Worm (Caenorhabditis elegans) whole organism, L2 larva: Measurements from ENCODE around the gene clec-171.
A peak's percentile ranks its signal among the peaks of the same experiment; 100 is the strongest.

ENCODE experiments used
- C34F6.9 ChIP-seq: fragments of 150-350 bp; optimal IDR thresholded peaks from 2 replicates; lab custom pipeline; 2014; ENCODE audit warnings: missing biosample characterization, missing genetic modification characterization
- F13H6.1 ChIP-seq: sonication (generic microtip); optimal IDR thresholded peaks from 2 replicates; lab custom pipeline; 2016; ENCODE audit warnings: missing genetic modification characterization, missing compliant biosample characterization
- R02D3.7 ChIP-seq: fragments of 150-350 bp; optimal IDR thresholded peaks from 2 replicates; lab custom pipeline; 2014; ENCODE audit warnings: missing biosample characterization, missing genetic modification characterization
- Y55F3AM.14 ChIP-seq: fragments of 200-800 bp; sonication (Bioruptor generic); optimal IDR thresholded peaks from 2 replicates; lab custom pipeline; 2018; ENCODE audit warnings: mild to moderate bottlenecking, missing genetic modification characterization, missing compliant biosample characterization
- ZK546.5 ChIP-seq: sonication (generic microtip); optimal IDR thresholded peaks from 2 replicates; lab custom pipeline; 2017; ENCODE audit warnings: missing biosample characterization, missing genetic modification characterization
- alr-1 ChIP-seq: fragments of 150-350 bp; optimal IDR thresholded peaks from 2 replicates; lab custom pipeline; 2014; ENCODE audit warnings: missing biosample characterization, missing genetic modification characterization
- aly-2 ChIP-seq: fragments of 150-350 bp; optimal IDR thresholded peaks from 2 replicates; lab custom pipeline; 2014; ENCODE audit warnings: missing biosample characterization, missing genetic modification characterization
- ama-1 ChIP-seq: fragments of 150-350 bp; optimal IDR thresholded peaks from 2 replicates; lab custom pipeline; 2018; ENCODE audit warnings: inconsistent platforms
- blmp-1 ChIP-seq: sonication (generic microtip); optimal IDR thresholded peaks from 2 replicates; lab custom pipeline; 2017; ENCODE audit warnings: missing genetic modification characterization, mild to moderate bottlenecking, missing compliant biosample characterization, antibody characterized with exemption, moderate library complexity; ENCODE audit not compliant: insufficient read depth
- ceh-16 ChIP-seq: fragments of 150-350 bp; optimal IDR thresholded peaks from 2 replicates; lab custom pipeline; 2014; ENCODE audit warnings: missing biosample characterization, missing genetic modification characterization
- ceh-82 ChIP-seq: fragments of 150-350 bp; optimal IDR thresholded peaks from 2 replicates; lab custom pipeline; 2014; ENCODE audit warnings: missing biosample characterization, missing genetic modification characterization
- dmd-4 ChIP-seq: sonication (generic microtip); optimal IDR thresholded peaks from 2 replicates; lab custom pipeline; 2017; ENCODE audit warnings: missing biosample characterization, missing genetic modification characterization
- egl-27 ChIP-seq: sonication (generic microtip); optimal IDR thresholded peaks from 3 replicates; lab custom pipeline; 2017; ENCODE audit warnings: missing biosample characterization, missing genetic modification reagents, missing genetic modification characterization
- elt-1 ChIP-seq: fragments of 150-350 bp; optimal IDR thresholded peaks from 2 replicates; lab custom pipeline; 2014; ENCODE audit warnings: missing biosample characterization, missing genetic modification characterization
- elt-3 ChIP-seq: sonication (generic microtip); optimal IDR thresholded peaks from 2 replicates; lab custom pipeline; 2017; ENCODE audit warnings: missing biosample characterization, missing genetic modification characterization
- lin-11 ChIP-seq: fragments of 150-350 bp; sonication (generic microtip); optimal IDR thresholded peaks from 2 replicates; lab custom pipeline; 2014; ENCODE audit warnings: missing biosample characterization, missing genetic modification characterization, inconsistent platforms, mixed read lengths
- lin-39 ChIP-seq: fragments of 150-350 bp; optimal IDR thresholded peaks from 2 replicates; lab custom pipeline; 2014; ENCODE audit warnings: missing biosample characterization, missing genetic modification reagents, missing genetic modification characterization
- lsy-2 ChIP-seq, 2 experiments: fragments of 150-350 bp in 1 of 2; sonication (generic microtip) in 1 of 2; optimal IDR thresholded peaks; 2 replicates each; lab custom pipeline; 2014 to 2017; ENCODE audit warnings: missing biosample characterization in 2 of 2, missing genetic modification characterization in 2 of 2
- mbf-1 ChIP-seq: sonication (generic microtip); optimal IDR thresholded peaks from 2 replicates; lab custom pipeline; 2017; ENCODE audit warnings: missing biosample characterization, missing genetic modification characterization
- mdl-1 ChIP-seq, 2 experiments: fragments of 150-350 bp in 1 of 2; sonication (generic microtip) in 1 of 2; optimal IDR thresholded peaks; 2 replicates each; lab custom pipeline; 2017; ENCODE audit warnings: missing biosample characterization in 2 of 2, missing genetic modification characterization in 2 of 2
- nhr-10 ChIP-seq: sonication (generic microtip); optimal IDR thresholded peaks from 2 replicates; lab custom pipeline; 2017; ENCODE audit warnings: missing biosample characterization, missing genetic modification characterization
- nhr-11 ChIP-seq: fragments of 150-350 bp; optimal IDR thresholded peaks from 2 replicates; lab custom pipeline; 2014; ENCODE audit warnings: missing biosample characterization, missing genetic modification characterization
- nhr-21 ChIP-seq: fragments of 150-350 bp; optimal IDR thresholded peaks from 2 replicates; lab custom pipeline; 2014; ENCODE audit warnings: missing biosample characterization, missing genetic modification characterization
- nhr-237 ChIP-seq: fragments of 150-350 bp; optimal IDR thresholded peaks from 2 replicates; lab custom pipeline; 2014; ENCODE audit warnings: missing biosample characterization, missing genetic modification characterization
- nhr-25 ChIP-seq: fragments of 150-350 bp; sonication (generic microtip); optimal IDR thresholded peaks from 3 replicates; lab custom pipeline; 2014; ENCODE audit warnings: missing biosample characterization, missing genetic modification characterization
- nhr-6 ChIP-seq: fragments of 150-350 bp; optimal IDR thresholded peaks from 2 replicates; lab custom pipeline; 2014; ENCODE audit warnings: missing biosample characterization, missing genetic modification characterization
- nhr-77 ChIP-seq: fragments of 150-350 bp; optimal IDR thresholded peaks from 2 replicates; lab custom pipeline; 2014; ENCODE audit warnings: missing biosample characterization, missing genetic modification characterization
- peb-1 ChIP-seq: fragments of 150-350 bp; optimal IDR thresholded peaks from 2 replicates; lab custom pipeline; 2014; ENCODE audit warnings: missing biosample characterization, missing genetic modification characterization
- sem-4 ChIP-seq: fragments of 150-350 bp; optimal IDR thresholded peaks from 2 replicates; lab custom pipeline; 2014; ENCODE audit warnings: missing biosample characterization, missing genetic modification reagents, missing genetic modification characterization
- skn-1 ChIP-seq: sonication (generic microtip); optimal IDR thresholded peaks from 2 replicates; lab custom pipeline; 2017; ENCODE audit warnings: missing biosample characterization, missing genetic modification characterization
- snpc-4 ChIP-seq: fragments of 150-350 bp; optimal IDR thresholded peaks from 2 replicates; lab custom pipeline; 2014; ENCODE audit warnings: missing biosample characterization, missing genetic modification characterization
- unc-55 ChIP-seq: fragments of 150-350 bp; sonication (generic microtip); optimal IDR thresholded peaks from 3 replicates; lab custom pipeline; 2014; ENCODE audit warnings: missing biosample characterization, missing genetic modification reagents, missing genetic modification characterization
- unc-62 ChIP-seq: fragments of 150-350 bp; optimal IDR thresholded peaks from 2 replicates; lab custom pipeline; 2014; ENCODE audit warnings: missing biosample characterization, missing genetic modification reagents, missing genetic modification characterization
- ztf-1 ChIP-seq: fragments of 200-800 bp; sonication (Bioruptor generic); conservative IDR thresholded peaks from 2 replicates; pipeline ENCODE4 v1.3.6; 2022; ENCODE audit warnings: missing genetic modification characterization, missing compliant biosample characterization
- ztf-11 ChIP-seq: sonication (generic microtip); optimal IDR thresholded peaks from 2 replicates; lab custom pipeline; 2017; ENCODE audit warnings: missing biosample characterization, missing genetic modification characterization
- ztf-4 ChIP-seq: fragments of 150-350 bp; optimal IDR thresholded peaks from 2 replicates; lab custom pipeline; 2014; ENCODE audit warnings: missing biosample characterization, missing genetic modification characterization

clec-171 gene

DNA sequence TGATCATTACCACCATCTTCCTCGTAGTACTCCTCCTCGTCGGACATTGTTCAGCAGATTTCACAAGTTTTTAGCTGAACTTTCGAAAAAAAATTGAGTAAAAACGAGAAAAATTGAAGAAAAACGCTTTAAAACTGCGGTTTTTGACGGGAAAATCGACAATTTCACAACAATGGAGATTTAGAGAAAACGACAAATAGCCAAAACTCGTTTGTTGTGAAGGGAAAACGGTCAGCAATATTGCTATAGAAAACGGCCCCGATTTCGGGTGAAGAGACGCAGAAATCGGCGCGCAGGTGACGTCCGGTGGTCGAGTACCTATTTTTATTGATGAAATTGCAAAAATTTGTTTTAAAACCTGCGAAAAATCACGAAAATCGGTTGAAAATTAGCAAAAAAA, 18.7 kb upstream of the clec-171 start, which contains the start of gene clp-7:
Gene clp-7, minus strand, starts transcription at position 47 of the 400 bp plus-strand sequence.
- TF ChIP-seq nhr-25 (peak; percentile 24), nhr-77 (no peak)
- TF ChIP-seq, all 48 proteins: peak for 1

ce11 chrIV:1443997-1444678, 17.0 kb upstream of the clec-171 start:
- TF ChIP-seq ama-1 (lab: Kevin White, UChicago): no peak
- no peak for TF ChIP-seq nhr-10 (tag; lab: Kevin White, UChicago)
- TF ChIP-seq blmp-1 (tag; lab: Kevin White, UChicago): no peak
- no peak for TF ChIP-seq egl-27
- no peak for TF ChIP-seq elt-3 (tag; lab: Kevin White, UChicago)
- TF ChIP-seq, all 48 proteins: peak for 0

- no peak for TF ChIP-seq nhr-6 (tag; lab: Kevin White, UChicago)
- no peak for TF ChIP-seq nhr-21
- TF ChIP-seq R02D3.7: no peak
- no peak for TF ChIP-seq ceh-82
- TF ChIP-seq unc-62 (GFP tag; lab: Kevin White, UChicago): no peak
- no peak for TF ChIP-seq ztf-4 (tag; lab: Kevin White, UChicago)
- TF ChIP-seq sem-4: no peak
- TF ChIP-seq elt-3 (tag; lab: Kevin White, UChicago): no peak
- no peak for TF ChIP-seq aly-2 (tag; lab: Kevin White, UChicago)
- no peak for TF ChIP-seq peb-1 (tag; lab: Kevin White, UChicago)
- TF ChIP-seq mbf-1 (tag; lab: Kevin White, UChicago): no peak
Observed at ce11 chrIV:1443514-1443913, 16.3 kb upstream of the clec-171 start.

ce11 chrIV:1437625-1438024, 10.4 kb upstream of the clec-171 start:
- TF ChIP-seq elt-1 (no peak), nhr-10 (tag; lab: Kevin White, UChicago) (no peak), nhr-11 (tag; lab: Kevin White, UChicago) (no peak), ztf-4 (tag; lab: Kevin White, UChicago) (no peak), lsy-2 (tag; optimal IDR thresholded peaks at IDR 0.05; lab: Kevin White, UChicago) (no peak), lin-39 (tag; lab: Kevin White, UChicago) (no peak), mdl-1 (tag; optimal IDR thresholded peaks at IDR 0.05; lab: Kevin White, UChicago) (no peak), skn-1 (tag; lab: Kevin White, UChicago) (no peak), elt-3 (tag; lab: Kevin White, UChicago) (no peak), C34F6.9 (tag; lab: Kevin White, UChicago) (no peak), ZK546.5 (tag; lab: Kevin White, UChicago) (no peak), Y55F3AM.14 (GFP tag; lab: Kevin White, UChicago) (no peak), ztf-1 (GFP tag; lab: Robert Waterston, UW) (no peak), dmd-4 (tag; lab: Kevin White, UChicago) (no peak), peb-1 (tag; lab: Kevin White, UChicago) (no peak), alr-1 (tag; lab: Kevin White, UChicago) (no peak), ceh-16 (tag; lab: Kevin White, UChicago) (no peak), ama-1 (lab: Kevin White, UChicago) (no peak), nhr-237 (tag; lab: Kevin White, UChicago) (no peak)

- TF ChIP-seq R02D3.7: no peak
- no peak for TF ChIP-seq nhr-10 (tag; lab: Kevin White, UChicago)
- no peak for TF ChIP-seq unc-55
- no peak for TF ChIP-seq ama-1 (lab: Kevin White, UChicago)
- TF ChIP-seq sem-4: no peak
- TF ChIP-seq dmd-4 (tag; lab: Kevin White, UChicago): no peak
- TF ChIP-seq ZK546.5 (tag; lab: Kevin White, UChicago): no peak
- TF ChIP-seq Y55F3AM.14 (GFP tag; lab: Kevin White, UChicago): no peak
- no peak for TF ChIP-seq egl-27
- no peak for TF ChIP-seq snpc-4
- no peak for TF ChIP-seq aly-2 (tag; lab: Kevin White, UChicago)
- no peak for TF ChIP-seq elt-1
- no peak for TF ChIP-seq lin-11 (tag; lab: Kevin White, UChicago)
- no peak for TF ChIP-seq lsy-2 (tag; optimal IDR thresholded peaks at IDR 0.05; lab: Kevin White, UChicago)
- TF ChIP-seq ztf-11 (tag; lab: Kevin White, UChicago): no peak
- TF ChIP-seq F13H6.1: no peak
- no peak for TF ChIP-seq ceh-82
- TF ChIP-seq skn-1 (tag; lab: Kevin White, UChicago): no peak
- no peak for TF ChIP-seq nhr-25
- TF ChIP-seq, all 48 proteins: peak for 0
Observed at ce11 chrIV:1435159-1435558, 8.0 kb upstream of the clec-171 start.
